Fruit fly (Drosophila melanogaster) whole organism, embryonic: ENCODE measurements around the gene CG13049.

Experiments
- CG11504 ChIP-seq: fragments of 200-800 bp; sonication (Bioruptor generic); optimal IDR thresholded peaks from 3 replicates; lab custom pipeline; 2019; ENCODE audit warnings: missing biosample characterization, mild to moderate bottlenecking, missing genetic modification characterization, moderate library complexity
- CG9876 ChIP-seq: fragments of 200-800 bp; sonication (Bioruptor generic); optimal IDR thresholded peaks from 2 replicates; lab custom pipeline; 2016; ENCODE audit warnings: missing biosample characterization, missing genetic modification characterization
- Pdp1 ChIP-seq, 2 experiments: fragments of 200-800 bp; sonication (Bioruptor generic); optimal IDR thresholded peaks; 3 replicates each; lab custom pipeline; 2016; ENCODE audit warnings: missing biosample characterization in 2 of 2, missing genetic modification characterization in 2 of 2, mild to moderate bottlenecking in 1 of 2, moderate library complexity in 1 of 2
- Ravus ChIP-seq: fragments of 200-800 bp; sonication (Bioruptor generic); IDR thresholded peaks from 2 replicates; pipeline ENCODE4 v1.3.6; 2022; ENCODE audit warnings: missing biosample characterization, missing genetic modification characterization
- Stat92E ChIP-seq, 3 experiments: fragments of >200 bp in 2 of 3; fragments of 200-800 bp in 1 of 3; sonication (Bioruptor generic) in 1 of 3; optimal IDR thresholded peaks; 2 replicates each; lab custom pipeline; 2017 to 2019; ENCODE audit warnings: missing biosample characterization in 3 of 3, missing genetic modification characterization in 3 of 3, mild to moderate bottlenecking in 1 of 3, moderate library complexity in 1 of 3
- Xrp1 ChIP-seq: fragments of 200-800 bp; sonication (Bioruptor generic); IDR thresholded peaks from 2 replicates; pipeline ENCODE4 v1.3.6; 2022; ENCODE audit warnings: missing biosample characterization, missing genetic modification characterization
- gce ChIP-seq: fragments of 200-800 bp; sonication (Bioruptor generic); IDR thresholded peaks from 3 replicates; pipeline ENCODE4 v1.3.6; 2022; ENCODE audit warnings: missing biosample characterization, missing genetic modification characterization
- lov ChIP-seq, 2 experiments: fragments of 200-800 bp in 1 of 2; fragments of >200 bp in 1 of 2; sonication (Bioruptor generic) in 1 of 2; IDR thresholded peaks in 1 of 2; optimal IDR thresholded peaks in 1 of 2; 2 replicates in 1 of 2; 3 replicates in 1 of 2; pipeline versions ENCODE4 v1.3.6 to Lab custom; 2017 to 2022; ENCODE audit warnings: missing biosample characterization in 1 of 2, missing genetic modification characterization in 1 of 2
- slou ChIP-seq: fragments of 200-800 bp; sonication (Bioruptor generic); optimal IDR thresholded peaks from 3 replicates; lab custom pipeline; 2016; ENCODE audit warnings: missing biosample characterization, missing genetic modification characterization
- sob ChIP-seq: fragments of 200-800 bp; sonication (Bioruptor generic); IDR thresholded peaks from 2 replicates; pipeline ENCODE4 v1.3.6; 2022; ENCODE audit warnings: missing biosample characterization, missing genetic modification characterization

- no peak for TF ChIP-seq Pdp1 (GFP tag; optimal IDR thresholded peaks at IDR 0.05; lab: Kevin White, UChicago)
- no peak for TF ChIP-seq sob (GFP tag; lab: Robert Waterston, UW)
- TF ChIP-seq Xrp1 (GFP tag; lab: Robert Waterston, UW), result no peak
- no peak for TF ChIP-seq slou (GFP tag; lab: Kevin White, UChicago)
- no peak for TF ChIP-seq Stat92E (GFP tag; optimal IDR thresholded peaks at IDR 0.05; lab: Kevin White, UChicago)
- no peak for TF ChIP-seq CG9876 (GFP tag; lab: Kevin White, UChicago)
- TF ChIP-seq CG11504 (tag; lab: Kevin White, UChicago), result no peak
- no peak for TF ChIP-seq Ravus (GFP tag; lab: Robert Waterston, UW)
- no peak for TF ChIP-seq lov (optimal IDR thresholded peaks at IDR 0.05; lab: Kevin White, UChicago)
- TF ChIP-seq lov (GFP tag; IDR thresholded peaks at IDR 0.05; lab: Robert Waterston, UW), result no peak
- no peak for TF ChIP-seq gce
These were observed 49.0 kb upstream of the CG13049 start, which contains the start of gene CG33060 for dm6 chr3L:16330740-16331139.
